ENCODE assay signal across 1 fruit fly cellular context in genomic region chr3L:16204128-16204527, dm6.
TF ChIP-seq lines count a peak whose summit lies in the region.

No protein-coding gene starts in this region.

TF ChIP-seq in whole organism, prepupa, 60 proteins besides CTCF, POLR2A, EP300 and RAD21 (continued from another document):
- peak; percentile 71 for TF ChIP-seq CG7368 (GFP tag; optimal IDR thresholded peaks at IDR 0.05; lab: Kevin White, UChicago)
- TF ChIP-seq CG3919 (GFP tag; optimal IDR thresholded peaks at IDR 0.05; lab: Kevin White, UChicago), result peak; percentile 77
- no peak for TF ChIP-seq CG4318 (GFP tag; optimal IDR thresholded peaks at IDR 0.05; lab: Kevin White, UChicago)
- TF ChIP-seq fd85E (GFP tag; optimal IDR thresholded peaks at IDR 0.05; lab: Kevin White, UChicago), result no peak
- TF ChIP-seq CG10669 (GFP tag; optimal IDR thresholded peaks at IDR 0.05; lab: Kevin White, UChicago), result peak; percentile 78
- TF ChIP-seq Ets96B (tag; optimal IDR thresholded peaks at IDR 0.05; lab: Kevin White, UChicago), result peak; percentile 85
- peak; percentile 52 for TF ChIP-seq CG6808 (GFP tag; optimal IDR thresholded peaks at IDR 0.05; lab: Kevin White, UChicago)
- peak; percentile 69 for TF ChIP-seq achi (GFP tag; optimal IDR thresholded peaks at IDR 0.05; lab: Kevin White, UChicago)
- peak; percentile 50; the same call in 1 of the 2 replicates for TF ChIP-seq CG15336 (GFP tag; IDR thresholded peaks at IDR 0.05; lab: Robert Waterston, UW)
- TF ChIP-seq pdm3 (GFP tag; optimal IDR thresholded peaks at IDR 0.05; lab: Kevin White, UChicago), result peak; percentile 56
- TF ChIP-seq CG10631 (GFP tag; optimal IDR thresholded peaks at IDR 0.05; lab: Kevin White, UChicago), result peak; percentile 70
- TF ChIP-seq fd59A (GFP tag; optimal IDR thresholded peaks at IDR 0.05; lab: Kevin White, UChicago), result peak; percentile 64
- peak; percentile 74 for TF ChIP-seq CG6792 (GFP tag; optimal IDR thresholded peaks at IDR 0.05; lab: Kevin White, UChicago)
- peak; percentile 59 for TF ChIP-seq Sox15 (GFP tag; optimal IDR thresholded peaks at IDR 0.05; lab: Kevin White, UChicago)
- no peak for TF ChIP-seq fkh (GFP tag; optimal IDR thresholded peaks at IDR 0.05; lab: Kevin White, UChicago)
- TF ChIP-seq CG9139 (GFP tag; optimal IDR thresholded peaks at IDR 0.05; lab: Kevin White, UChicago), result peak; percentile 15
- TF ChIP-seq Met (GFP tag; optimal IDR thresholded peaks at IDR 0.05; lab: Kevin White, UChicago), result peak; percentile 62
- TF ChIP-seq Smox (GFP tag; optimal IDR thresholded peaks at IDR 0.05; lab: Kevin White, UChicago), result peak; percentile 64
- peak; percentile 29 for TF ChIP-seq Hr39 (GFP tag; optimal IDR thresholded peaks at IDR 0.05; lab: Kevin White, UChicago)
- peak; percentile 21 for TF ChIP-seq Sox14 (GFP tag; optimal IDR thresholded peaks at IDR 0.05; lab: Kevin White, UChicago)
- peak; percentile 66 for TF ChIP-seq cyc (GFP tag; optimal IDR thresholded peaks at IDR 0.05; lab: Kevin White, UChicago)
- TF ChIP-seq Eip93F (GFP tag; optimal IDR thresholded peaks at IDR 0.05; lab: Kevin White, UChicago), result peak; percentile 44
- TF ChIP-seq CG6854 (GFP tag; optimal IDR thresholded peaks at IDR 0.05; lab: Kevin White, UChicago), result peak; percentile 19
- TF ChIP-seq Gug (GFP tag; IDR thresholded peaks at IDR 0.05; lab: Robert Waterston, UW), result peak; percentile 37; the same call in 1 of the 2 replicates
- TF ChIP-seq Hr38 (GFP tag; optimal IDR thresholded peaks at IDR 0.05; lab: Kevin White, UChicago), result no peak
- no peak for TF ChIP-seq Ets21C (GFP tag; optimal IDR thresholded peaks at IDR 0.05; lab: Kevin White, UChicago)
- peak; percentile 37; the same call in 1 of the 3 replicates for TF ChIP-seq eg (GFP tag; IDR thresholded peaks at IDR 0.05; lab: Robert Waterston, UW)
- TF ChIP-seq lz (GFP tag; optimal IDR thresholded peaks at IDR 0.05; lab: Kevin White, UChicago), result peak; percentile 46
- peak; percentile 41 for TF ChIP-seq CG31627 (GFP tag; optimal IDR thresholded peaks at IDR 0.05; lab: Kevin White, UChicago)
- peak; percentile 73 for TF ChIP-seq CG8632 (GFP tag; optimal IDR thresholded peaks at IDR 0.05; lab: Kevin White, UChicago)
- peak; percentile 67 for TF ChIP-seq topi (GFP tag; optimal IDR thresholded peaks at IDR 0.05; lab: Kevin White, UChicago)
- TF ChIP-seq CG6276 (GFP tag; optimal IDR thresholded peaks at IDR 0.05; lab: Kevin White, UChicago), result no peak
- TF ChIP-seq spab (GFP tag; optimal IDR thresholded peaks at IDR 0.05; lab: Kevin White, UChicago), result peak; percentile 64
